Worm (Caenorhabditis elegans) whole organism, L3 larva: Measurements from ENCODE around the gene C08F1.10.

Experiments
- ama-1 ChIP-seq: fragments of 150-350 bp; optimal IDR thresholded peaks from 2 replicates; lab custom pipeline; 2018
- ceh-82 ChIP-seq: fragments of 150-350 bp; optimal IDR thresholded peaks from 2 replicates; lab custom pipeline; 2014; ENCODE audit warnings: missing biosample characterization, missing genetic modification characterization
- fos-1 ChIP-seq: fragments of 150-350 bp; optimal IDR thresholded peaks from 2 replicates; lab custom pipeline; 2014; ENCODE audit warnings: missing biosample characterization, missing genetic modification characterization
- jun-1 ChIP-seq: fragments of 150-350 bp; optimal IDR thresholded peaks from 2 replicates; lab custom pipeline; 2014; ENCODE audit warnings: missing biosample characterization, missing genetic modification reagents, missing genetic modification characterization
- nhr-11 ChIP-seq: fragments of 150-350 bp; optimal IDR thresholded peaks from 2 replicates; lab custom pipeline; 2014; ENCODE audit warnings: missing biosample characterization, missing genetic modification characterization
- nhr-237 ChIP-seq: fragments of 150-350 bp; optimal IDR thresholded peaks from 2 replicates; lab custom pipeline; 2014; ENCODE audit warnings: missing biosample characterization, missing genetic modification characterization
- nhr-76 ChIP-seq: fragments of 150-350 bp; sonication (generic microtip); optimal IDR thresholded peaks from 5 replicates; lab custom pipeline; 2014; ENCODE audit warnings: missing biosample characterization, missing genetic modification characterization
- nhr-77 ChIP-seq: fragments of 150-350 bp; optimal IDR thresholded peaks from 2 replicates; lab custom pipeline; 2014; ENCODE audit warnings: missing biosample characterization, missing genetic modification characterization
- pha-4 ChIP-seq: fragments of 150-350 bp; optimal IDR thresholded peaks from 2 replicates; lab custom pipeline; 2014; ENCODE audit warnings: missing biosample characterization, missing genetic modification reagents, missing genetic modification characterization
- sea-2 ChIP-seq: fragments of 150-350 bp; sonication (generic microtip); optimal IDR thresholded peaks from 4 replicates; lab custom pipeline; 2014; ENCODE audit warnings: missing biosample characterization, missing genetic modification reagents, missing genetic modification characterization

DNA sequence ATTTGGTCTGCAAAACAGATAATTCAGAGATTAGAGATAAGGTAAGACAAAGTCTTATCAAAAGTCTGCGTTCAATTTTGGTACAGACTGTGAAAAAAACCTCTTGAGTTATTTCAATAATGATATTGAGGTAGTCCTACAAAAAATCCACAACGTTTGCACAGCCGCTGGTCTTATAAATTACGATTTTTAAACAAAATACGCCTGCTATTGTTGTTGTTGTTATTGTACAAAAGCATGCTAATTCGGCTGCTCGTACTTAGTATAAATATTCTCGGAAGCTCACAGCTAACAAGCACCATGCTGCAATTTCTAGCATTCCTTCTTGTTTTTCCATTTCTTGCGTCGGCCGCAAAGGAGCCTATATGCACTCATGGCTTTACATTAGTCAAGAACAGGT is 41.9 kb downstream of the C08F1.10 start, which contains the start of gene clec-19:
- TF ChIP-seq ama-1 (lab: Kevin White, UChicago) (no peak), ceh-82 (no peak), sea-2 (no peak), fos-1 (no peak), nhr-77 (tag; lab: Kevin White, UChicago) (no peak), nhr-76 (tag; lab: Kevin White, UChicago) (no peak), jun-1 (tag; lab: Kevin White, UChicago) (no peak), nhr-237 (no peak), pha-4 (tag; lab: Kevin White, UChicago) (no peak), nhr-11 (tag; lab: Kevin White, UChicago) (no peak)
